Fruit fly (Drosophila melanogaster): ENCODE results near the gene Unc-76.

dm6 chrX:2094072-2094761 is 13.8 kb downstream of the Unc-76 start, which contains the start of gene csw:
- no peak for TF ChIP-seq psq (optimal IDR thresholded peaks at IDR 0.05)
- no peak for TF ChIP-seq Sin3A (optimal IDR thresholded peaks at IDR 0.05)
- no peak for TF ChIP-seq ttk (optimal IDR thresholded peaks at IDR 0.05)
- TF ChIP-seq h (optimal IDR thresholded peaks at IDR 0.05): no peak
